Worm (Caenorhabditis elegans) whole organism, mixed stage, embryonic: ENCODE data around the gene lgc-16.

ENCODE experiments used
- ces-1 ChIP-seq: fragments of 150-350 bp; optimal IDR thresholded peaks from 2 replicates; lab custom pipeline; 2014; ENCODE audit warnings: missing biosample characterization, missing genetic modification reagents, missing genetic modification characterization
- elt-1 ChIP-seq: sonication (generic microtip); optimal IDR thresholded peaks from 2 replicates; lab custom pipeline; 2017; ENCODE audit warnings: missing genetic modification characterization, mild to moderate bottlenecking, missing compliant biosample characterization, antibody characterized with exemption, moderate library complexity, borderline replicate concordance; ENCODE audit not compliant: insufficient read depth
- lsy-2 ChIP-seq: fragments of 150-350 bp; optimal IDR thresholded peaks from 2 replicates; lab custom pipeline; 2014; ENCODE audit warnings: missing biosample characterization, missing genetic modification characterization
- nhr-12 ChIP-seq: fragments of 150-350 bp; optimal IDR thresholded peaks from 2 replicates; lab custom pipeline; 2014; ENCODE audit warnings: missing biosample characterization, missing genetic modification characterization
- nhr-237 ChIP-seq: fragments of 150-350 bp; optimal IDR thresholded peaks from 2 replicates; lab custom pipeline; 2014; ENCODE audit warnings: missing biosample characterization, missing genetic modification characterization
- nhr-28 ChIP-seq: fragments of 150-350 bp; optimal IDR thresholded peaks from 2 replicates; lab custom pipeline; 2014; ENCODE audit warnings: missing biosample characterization, missing genetic modification characterization
- nhr-76 ChIP-seq: sonication (generic microtip); optimal IDR thresholded peaks from 2 replicates; lab custom pipeline; 2017; ENCODE audit warnings: missing biosample characterization, missing genetic modification characterization
- pha-4 ChIP-seq: fragments of 150-350 bp; optimal IDR thresholded peaks from 2 replicates; lab custom pipeline; 2018; ENCODE audit warnings: missing biosample characterization, missing genetic modification reagents, missing genetic modification characterization
- sem-2 ChIP-seq: fragments of 200-800 bp; sonication (Bioruptor generic); optimal IDR thresholded peaks from 2 replicates; lab custom pipeline; 2018; ENCODE audit warnings: mild to moderate bottlenecking, missing genetic modification characterization, missing compliant biosample characterization
- snpc-4 ChIP-seq: fragments of 150-350 bp; optimal IDR thresholded peaks from 2 replicates; lab custom pipeline; 2014; ENCODE audit warnings: missing biosample characterization, missing genetic modification characterization
- tbx-8 ChIP-seq: fragments of 200-800 bp; sonication (Bioruptor generic); optimal IDR thresholded peaks from 2 replicates; lab custom pipeline; 2018; ENCODE audit warnings: mild to moderate bottlenecking, missing genetic modification characterization, moderate library complexity, missing compliant biosample characterization
- unc-62 ChIP-seq: fragments of 150-350 bp; optimal IDR thresholded peaks from 2 replicates; lab custom pipeline; 2014; ENCODE audit warnings: missing biosample characterization, missing genetic modification reagents, missing genetic modification characterization
- ztf-11 ChIP-seq: fragments of 150-350 bp; optimal IDR thresholded peaks from 2 replicates; lab custom pipeline; 2014; ENCODE audit warnings: missing biosample characterization, missing genetic modification characterization

ce11 chrX:12080581-12081162 is 37.8 kb upstream of the lgc-16 start:
- TF ChIP-seq pha-4 (tag; lab: Kevin White, UChicago), result no peak
- TF ChIP-seq snpc-4 (tag; lab: Kevin White, UChicago), result no peak
- TF ChIP-seq ztf-11 (tag; lab: Kevin White, UChicago), result no peak
- TF ChIP-seq nhr-12 (tag; lab: Kevin White, UChicago), result no peak
- TF ChIP-seq lsy-2 (tag; lab: Kevin White, UChicago), result no peak
- TF ChIP-seq nhr-76 (tag; lab: Kevin White, UChicago), result no peak
- TF ChIP-seq nhr-28 (tag; lab: Kevin White, UChicago), result no peak
- TF ChIP-seq nhr-237 (tag; lab: Kevin White, UChicago), result no peak
- TF ChIP-seq unc-62, result no peak
- no peak for TF ChIP-seq sem-2 (GFP tag; lab: Kevin White, UChicago)
- no peak for TF ChIP-seq elt-1 (tag; lab: Kevin White, UChicago)
- no peak for TF ChIP-seq tbx-8 (GFP tag; lab: Kevin White, UChicago)
- no peak for TF ChIP-seq ces-1 (GFP tag; lab: Kevin White, UChicago)
